Worm (Caenorhabditis elegans): ENCODE results near the gene deg-1.

The deg-1 gene

DNA sequence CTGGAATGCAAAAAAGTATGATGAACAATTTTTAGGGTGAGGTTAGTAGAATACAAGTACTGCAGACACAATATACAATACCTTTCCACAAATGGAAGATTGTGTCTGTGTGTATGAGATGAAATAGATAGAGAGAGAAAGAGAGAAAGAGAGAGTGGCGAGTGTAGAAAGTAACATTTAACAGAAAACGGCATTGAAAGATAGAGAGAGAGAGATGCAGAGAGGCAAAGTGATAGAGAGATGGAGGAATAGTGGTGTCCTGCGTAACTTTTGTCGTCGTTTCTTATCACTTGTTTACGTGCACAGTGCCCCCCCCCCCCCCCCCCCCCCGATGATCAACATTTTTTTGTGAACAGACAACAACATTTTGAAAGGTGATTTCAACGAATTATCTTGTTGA, 61.9 kb downstream of the deg-1 start:
- TF ChIP-seq ztf-11 (tag; optimal IDR thresholded peaks at IDR 0.05): no peak
- peak; percentile 37 for TF ChIP-seq F13H6.1 (tag; optimal IDR thresholded peaks at IDR 0.05)
- no peak for TF ChIP-seq ceh-16 (tag; optimal IDR thresholded peaks at IDR 0.05)
- TF ChIP-seq elt-3 (tag; optimal IDR thresholded peaks at IDR 0.05): no peak
- no peak for TF ChIP-seq unc-39 (tag; optimal IDR thresholded peaks at IDR 0.05)
- TF ChIP-seq elt-1 (tag; optimal IDR thresholded peaks at IDR 0.05): no peak
- no peak for TF ChIP-seq zag-1 (tag; optimal IDR thresholded peaks at IDR 0.05)
- no peak for TF ChIP-seq Y55F3AM.14 (GFP tag; optimal IDR thresholded peaks at IDR 0.05)
- no peak for TF ChIP-seq snpc-4 (tag; optimal IDR thresholded peaks at IDR 0.05)
- TF ChIP-seq lsy-2 (tag; optimal IDR thresholded peaks at IDR 0.05): peak in 1 of 2 experiments; percentile 10
- peak; percentile 3 for TF ChIP-seq egl-27 (tag; optimal IDR thresholded peaks at IDR 0.05)
- TF ChIP-seq gmeb-1 (tag; optimal IDR thresholded peaks at IDR 0.05): peak; percentile 48
- TF ChIP-seq ztf-1 (GFP tag; conservative IDR thresholded peaks at IDR 0.05): no peak
- TF ChIP-seq blmp-1 (tag; optimal IDR thresholded peaks at IDR 0.05; ENCODE audit: insufficient read depth): peak; percentile 68
- no peak for TF ChIP-seq sem-4 (tag; optimal IDR thresholded peaks at IDR 0.05)
- peak; percentile 47 for TF ChIP-seq nhr-129 (tag; optimal IDR thresholded peaks at IDR 0.05)
- TF ChIP-seq nhr-21 (tag; optimal IDR thresholded peaks at IDR 0.05): peak; percentile 25
- TF ChIP-seq nhr-77 (tag; optimal IDR thresholded peaks at IDR 0.05): no peak
- no peak for TF ChIP-seq aly-2 (tag; optimal IDR thresholded peaks at IDR 0.05)
- TF ChIP-seq peb-1 (tag; optimal IDR thresholded peaks at IDR 0.05): no peak
- TF ChIP-seq nhr-10 (tag; optimal IDR thresholded peaks at IDR 0.05): no peak
- TF ChIP-seq sma-3 (GFP tag; optimal IDR thresholded peaks at IDR 0.05): peak; percentile 67
- no peak for TF ChIP-seq skn-1 (tag; optimal IDR thresholded peaks at IDR 0.05)
- peak; percentile 65 for TF ChIP-seq nhr-25 (tag; optimal IDR thresholded peaks at IDR 0.05)
- TF ChIP-seq lin-13 (GFP tag; optimal IDR thresholded peaks at IDR 0.05): no peak
- no peak for TF ChIP-seq nhr-6 (tag; optimal IDR thresholded peaks at IDR 0.05)
- TF ChIP-seq nhr-11 (tag; optimal IDR thresholded peaks at IDR 0.05): no peak
- peak; percentile 35 for TF ChIP-seq unc-55 (GFP tag; optimal IDR thresholded peaks at IDR 0.05)
- no peak for TF ChIP-seq mab-5 (tag; optimal IDR thresholded peaks at IDR 0.05)
- TF ChIP-seq ztf-4 (tag; optimal IDR thresholded peaks at IDR 0.05): peak; percentile 15
- no peak for TF ChIP-seq alr-1 (tag; optimal IDR thresholded peaks at IDR 0.05)
- no peak for TF ChIP-seq lin-11 (tag; optimal IDR thresholded peaks at IDR 0.05)
- TF ChIP-seq unc-62 (GFP tag; optimal IDR thresholded peaks at IDR 0.05): no peak
- peak; percentile 75 for TF ChIP-seq sma-9 (GFP tag; optimal IDR thresholded peaks at IDR 0.05)
- no peak for TF ChIP-seq sma-9 (tag; optimal IDR thresholded peaks at IDR 0.05)
- peak; percentile 46 for TF ChIP-seq crh-2 (tag; optimal IDR thresholded peaks at IDR 0.05)
- TF ChIP-seq ama-1 (optimal IDR thresholded peaks at IDR 0.05): no peak
- TF ChIP-seq dmd-4 (tag; optimal IDR thresholded peaks at IDR 0.05): no peak
- no peak for TF ChIP-seq mbf-1 (tag; optimal IDR thresholded peaks at IDR 0.05)
- TF ChIP-seq C34F6.9 (tag; optimal IDR thresholded peaks at IDR 0.05): peak; percentile 39
- no peak for TF ChIP-seq nhr-23 (tag; optimal IDR thresholded peaks at IDR 0.05)
- TF ChIP-seq R02D3.7 (tag; optimal IDR thresholded peaks at IDR 0.05): no peak
- no peak for TF ChIP-seq lin-39 (tag; optimal IDR thresholded peaks at IDR 0.05)
- no peak for TF ChIP-seq ceh-82 (tag; optimal IDR thresholded peaks at IDR 0.05)
- TF ChIP-seq fos-1 (tag; optimal IDR thresholded peaks at IDR 0.05): peak; percentile 72
- no peak for TF ChIP-seq mdl-1 (tag; optimal IDR thresholded peaks at IDR 0.05)
- no peak for TF ChIP-seq ZK546.5 (tag; optimal IDR thresholded peaks at IDR 0.05)
- no peak for TF ChIP-seq nhr-12 (tag; optimal IDR thresholded peaks at IDR 0.05)
- TF ChIP-seq nhr-237 (tag; optimal IDR thresholded peaks at IDR 0.05): no peak

All from whole organism, L2 larva.